Fruit fly (Drosophila melanogaster) whole organism, prepupa: ENCODE results near the gene CG1463.

ENCODE experiments used
- Blimp-1 ChIP-seq: fragments of 200-800 bp; sonication (Bioruptor generic); optimal IDR thresholded peaks from 3 replicates; lab custom pipeline; 2017; ENCODE audit warnings: missing biosample characterization, missing genetic modification characterization, mild to moderate bottlenecking, moderate library complexity, missing genetic modification reagents
- Ets21C ChIP-seq: fragments of 200-800 bp; sonication (Bioruptor generic); optimal IDR thresholded peaks from 3 replicates; lab custom pipeline; 2016; ENCODE audit warnings: missing biosample characterization, missing genetic modification characterization
- Gug ChIP-seq: fragments of 200-800 bp; sonication (Bioruptor generic); IDR thresholded peaks from 2 replicates; pipeline ENCODE4 v1.3.6; 2022; ENCODE audit warnings: missing biosample characterization, missing genetic modification characterization
- OdsH ChIP-seq: fragments of 200-800 bp; sonication (Bioruptor generic); optimal IDR thresholded peaks from 3 replicates; lab custom pipeline; 2016; ENCODE audit warnings: missing biosample characterization, missing genetic modification characterization
- dac ChIP-seq: fragments of 200-800 bp; sonication (Bioruptor generic); optimal IDR thresholded peaks from 2 replicates; lab custom pipeline; 2017; ENCODE audit warnings: missing biosample characterization, mild to moderate bottlenecking, missing genetic modification characterization
- eg ChIP-seq: fragments of 200-800 bp; sonication (Bioruptor generic); IDR thresholded peaks from 3 replicates; pipeline ENCODE4 v1.3.6; 2022; ENCODE audit warnings: missing biosample characterization, missing genetic modification characterization
- fkh ChIP-seq: fragments of 200-800 bp; sonication (Bioruptor generic); optimal IDR thresholded peaks from 3 replicates; lab custom pipeline; 2017; ENCODE audit warnings: missing biosample characterization, mild to moderate bottlenecking, missing genetic modification characterization, moderate library complexity
- pdm3 ChIP-seq: fragments of 200-800 bp; sonication (Bioruptor generic); optimal IDR thresholded peaks from 3 replicates; lab custom pipeline; 2016; ENCODE audit warnings: missing biosample characterization, missing genetic modification characterization
- ss ChIP-seq, 2 experiments: fragments of 200-800 bp; sonication (Bioruptor generic); optimal IDR thresholded peaks; 2 replicates in 1 of 2; 3 replicates in 1 of 2; lab custom pipeline; 2017 to 2018; ENCODE audit warnings: mild to moderate bottlenecking in 2 of 2, missing biosample characterization in 2 of 2, missing genetic modification characterization in 2 of 2, moderate library complexity in 1 of 2
- vri ChIP-seq: fragments of 200-800 bp; sonication (Bioruptor generic); optimal IDR thresholded peaks from 3 replicates; lab custom pipeline; 2016; ENCODE audit warnings: missing biosample characterization, mild to moderate bottlenecking, missing genetic modification characterization

- peak; percentile 22 to 65 for TF ChIP-seq ss (GFP tag; optimal IDR thresholded peaks at IDR 0.05; lab: Kevin White, UChicago)
- TF ChIP-seq pdm3 (GFP tag; lab: Kevin White, UChicago): no peak
- TF ChIP-seq OdsH (GFP tag; lab: Kevin White, UChicago): no peak
- TF ChIP-seq fkh: no peak
- TF ChIP-seq vri (GFP tag; lab: Kevin White, UChicago): peak; percentile 86
- no peak for TF ChIP-seq Blimp-1 (GFP tag; lab: Kevin White, UChicago)
- TF ChIP-seq dac: no peak
- TF ChIP-seq eg (GFP tag; lab: Robert Waterston, UW): no peak
- no peak for TF ChIP-seq Ets21C (GFP tag; lab: Kevin White, UChicago)
- TF ChIP-seq Gug (GFP tag; lab: Robert Waterston, UW): no peak
Measured at dm6 chrX:12580040-12580497, 31.4 kb downstream of the CG1463 start.
